Fruit fly (Drosophila melanogaster): ENCODE data around the gene promL.

promL gene

dm6 chr3L:3142516-3143382 lies 15.2 kb upstream of the promL start (continued):
- TF ChIP-seq CG10321 (GFP tag; IDR thresholded peaks at IDR 0.05) (no peak), CG17568 (GFP tag; optimal IDR thresholded peaks at IDR 0.05) (peak; percentile 1), unpg (GFP tag; optimal IDR thresholded peaks at IDR 0.05) (no peak), crol (GFP tag; IDR thresholded peaks at IDR 0.05) (peak; percentile 47; the same call in 1 of the 2 replicates), CG14441 (GFP tag; IDR thresholded peaks at IDR 0.05) (0 out of 2 replicates have a peak, but pooled peaks have one; percentile 12), CoRest (tag; optimal IDR thresholded peaks at IDR 0.05) (no peak), Med (GFP tag) (peak; percentile 74), aop (GFP tag; IDR thresholded peaks at IDR 0.05) (no peak), ftz-f1 (GFP tag; optimal IDR thresholded peaks at IDR 0.05) (peak; percentile 3), nau (GFP tag; optimal IDR thresholded peaks at IDR 0.05) (no peak), CG13894 (tag; optimal IDR thresholded peaks at IDR 0.05) (peak; percentile 19), exex (tag; optimal IDR thresholded peaks at IDR 0.05) (peak; percentile 64), zf30C (GFP tag; optimal IDR thresholded peaks at IDR 0.05) (peak; percentile 62), CG2116 (GFP tag; optimal IDR thresholded peaks at IDR 0.05) (no peak), CG10959 (GFP tag; IDR thresholded peaks at IDR 0.05) (no peak), CG18599 (GFP tag; optimal IDR thresholded peaks at IDR 0.05) (peak; percentile 1), Lim3 (GFP tag; IDR thresholded peaks at IDR 0.05) (no peak), CG1603 (tag; optimal IDR thresholded peaks at IDR 0.05) (no peak), fru (optimal IDR thresholded peaks at IDR 0.05) (no peak), CG4360 (GFP tag; IDR thresholded peaks at IDR 0.05) (peak; percentile 72), ci (GFP tag; IDR thresholded peaks at IDR 0.05) (peak; percentile 9; the same call in 1 of the 3 replicates), MESR4 (GFP tag; optimal IDR thresholded peaks at IDR 0.05) (peak; percentile 73), Pdp1 (GFP tag; optimal IDR thresholded peaks at IDR 0.05) (peak in 1 of 2 experiments; percentile 26), chm (GFP tag; IDR thresholded peaks at IDR 0.05) (0 out of 2 replicates have a peak, but pooled peaks have one; percentile 14), HLHmδ (GFP tag; optimal IDR thresholded peaks at IDR 0.05) (no peak), usp (GFP tag; optimal IDR thresholded peaks at IDR 0.05) (no peak), chinmo (GFP tag; IDR thresholded peaks at IDR 0.05; ENCODE audit: partially characterized antibody) (0 out of 4 replicates have a peak, but pooled peaks have one; percentile 58), CG32767 (GFP tag; IDR thresholded peaks at IDR 0.05) (no peak)

dm6 chr3L:3141411-3141810 lies 13.9 kb upstream of the promL start:
- TF ChIP-seq Hsf (GFP tag; optimal IDR thresholded peaks at IDR 0.05) (no peak), NC2α (GFP tag; optimal IDR thresholded peaks at IDR 0.05) (no peak), CG6683 (GFP tag; optimal IDR thresholded peaks at IDR 0.05) (no peak), CG33557 (GFP tag; optimal IDR thresholded peaks at IDR 0.05) (peak; percentile 91), Kr (GFP tag; optimal IDR thresholded peaks at IDR 0.05) (no peak), CG11398 (GFP tag; optimal IDR thresholded peaks at IDR 0.05) (no peak), bbx (GFP tag; IDR thresholded peaks at IDR 0.05; ENCODE audit: partially characterized antibody) (no peak), zen (tag; optimal IDR thresholded peaks at IDR 0.05) (no peak), Oaz (GFP tag; IDR thresholded peaks at IDR 0.05) (no peak), jigr1 (GFP tag; IDR thresholded peaks at IDR 0.05) (no peak), ham (GFP tag; IDR thresholded peaks at IDR 0.05) (no peak), Hr39 (optimal IDR thresholded peaks at IDR 0.05) (no peak), CG10209 (GFP tag; optimal IDR thresholded peaks at IDR 0.05) (no peak), sd (tag; optimal IDR thresholded peaks at IDR 0.05) (no peak), Hr3 (GFP tag; optimal IDR thresholded peaks at IDR 0.05) (no peak), CG18262 (tag; optimal IDR thresholded peaks at IDR 0.05) (peak; percentile 42), ewg (GFP tag; optimal IDR thresholded peaks at IDR 0.05) (no peak), lilli (GFP tag; optimal IDR thresholded peaks at IDR 0.05) (no peak), E2f1 (GFP tag; IDR thresholded peaks at IDR 0.05) (no peak), abd-A (tag; optimal IDR thresholded peaks at IDR 0.05) (no peak), Side (GFP tag; optimal IDR thresholded peaks at IDR 0.05) (no peak), tgo (GFP tag; IDR thresholded peaks at IDR 0.05) (no peak), zfh1 (GFP tag; IDR thresholded peaks at IDR 0.05) (peak; percentile 9; the same call in 1 of the 3 replicates)
